Worm (Caenorhabditis elegans): Measurements from ENCODE around the gene ufm-1.

ufm-1 gene

DNA sequence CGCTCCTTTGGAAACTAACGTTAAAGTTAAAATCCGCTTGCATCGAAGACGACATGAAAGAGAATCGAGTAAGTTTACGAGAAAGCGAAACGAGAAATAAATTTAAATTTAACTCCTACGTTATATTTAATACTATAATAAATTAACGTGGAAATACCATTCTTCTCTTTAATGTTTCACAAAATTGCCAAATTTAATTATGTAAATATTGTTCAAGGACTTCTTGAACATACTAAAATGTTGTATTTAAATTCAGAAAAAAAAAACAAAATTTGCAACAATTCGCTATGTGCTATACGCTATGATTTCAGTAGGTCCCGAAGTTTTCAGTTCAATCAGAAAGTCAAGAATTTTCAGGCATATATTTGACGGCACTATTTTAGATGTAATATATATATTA, 38.1 kb downstream of the ufm-1 start, which contains the start of gene ZK688.10:
ZK688.10 (minus strand) TSS at position 101 of the 400 bp plus-strand sequence.
- no peak for TF ChIP-seq sup-37 (GFP tag; optimal IDR thresholded peaks at IDR 0.05)
- TF ChIP-seq ztf-4 (tag; optimal IDR thresholded peaks at IDR 0.05) = no peak
- TF ChIP-seq hlh-17 (GFP tag; optimal IDR thresholded peaks at IDR 0.05; ENCODE audit: borderline replicate concordance) = no peak
- no peak for TF ChIP-seq snpc-4 (tag; optimal IDR thresholded peaks at IDR 0.05)
- no peak for TF ChIP-seq nhr-19 (GFP tag; conservative IDR thresholded peaks at IDR 0.05)
- no peak for TF ChIP-seq nhr-11 (tag; optimal IDR thresholded peaks at IDR 0.05)
- no peak for TF ChIP-seq ets-5 (GFP tag; IDR thresholded peaks at IDR 0.05)
- no peak for TF ChIP-seq C16A3.4 (tag; optimal IDR thresholded peaks at IDR 0.05)
- no peak for TF ChIP-seq ztf-11 (tag; optimal IDR thresholded peaks at IDR 0.05)

DNA sequence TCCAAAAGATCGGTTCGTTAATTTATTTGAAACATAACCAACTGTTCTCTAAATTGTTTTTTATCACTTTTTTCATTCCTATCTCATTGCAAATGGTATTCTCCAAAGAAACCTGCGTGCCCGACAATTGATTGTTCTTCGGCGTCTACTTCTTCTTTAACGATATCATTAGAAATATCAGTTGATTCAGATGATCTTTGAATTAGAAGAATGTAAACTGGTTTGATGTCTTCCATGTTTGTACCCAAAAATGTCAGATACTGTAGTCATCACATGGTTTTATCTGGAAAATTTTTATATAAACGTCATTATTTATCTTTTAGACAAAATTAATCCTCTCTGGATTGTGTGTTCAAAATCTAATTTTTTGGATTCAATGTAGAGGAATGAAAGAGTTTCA, 39.0 kb downstream of the ufm-1 start:
- TF ChIP-seq ceh-63 (GFP tag; optimal IDR thresholded peaks at IDR 0.05) (no peak), nhr-12 (tag; optimal IDR thresholded peaks at IDR 0.05) (no peak), jun-1 (tag; optimal IDR thresholded peaks at IDR 0.05) (no peak), egl-27 (tag; optimal IDR thresholded peaks at IDR 0.05) (no peak), aha-1 (tag; optimal IDR thresholded peaks at IDR 0.05) (no peak), efl-1 (optimal IDR thresholded peaks at IDR 0.05) (no peak), efl-1 (GFP tag; optimal IDR thresholded peaks at IDR 0.05 in 1 of 2) (peak in 1 of 2 experiments; percentile 87), nhr-20 (tag; optimal IDR thresholded peaks at IDR 0.05) (peak; percentile 81), ztf-4 (tag; optimal IDR thresholded peaks at IDR 0.05) (no peak), lin-14 (GFP tag; optimal IDR thresholded peaks at IDR 0.05) (peak; percentile 57), elt-3 (tag; optimal IDR thresholded peaks at IDR 0.05) (peak in 5 of 6 experiments; percentile 27 to 85 (median 48)), irx-1 (tag; optimal IDR thresholded peaks at IDR 0.05) (no peak), dpl-1 (GFP tag; optimal IDR thresholded peaks at IDR 0.05) (peak in 1 of 3 experiments; percentile 9), nhr-11 (tag; optimal IDR thresholded peaks at IDR 0.05) (no peak), lin-35 (GFP tag; optimal IDR thresholded peaks at IDR 0.05) (peak in 1 of 2 experiments; percentile 49), F16B12.6 (tag; optimal IDR thresholded peaks at IDR 0.05) (no peak), snu-23 (GFP tag; optimal IDR thresholded peaks at IDR 0.05) (peak; percentile 58), C34B4.2 (tag; optimal IDR thresholded peaks at IDR 0.05) (no peak), tbx-2 (tag; optimal IDR thresholded peaks at IDR 0.05) (peak; percentile 62), ceh-90 (tag; optimal IDR thresholded peaks at IDR 0.05) (no peak), ceh-8 (GFP tag; optimal IDR thresholded peaks at IDR 0.05) (no peak), nhr-76 (tag; optimal IDR thresholded peaks at IDR 0.05) (no peak), hlh-17 (GFP tag; optimal IDR thresholded peaks at IDR 0.05; ENCODE audit: borderline replicate concordance) (no peak), mab-9 (GFP tag; IDR thresholded peaks at IDR 0.05) (no peak), swsn-7 (tag; optimal IDR thresholded peaks at IDR 0.05) (no peak), aly-2 (tag; optimal IDR thresholded peaks at IDR 0.05) (no peak), nhr-90 (tag; optimal IDR thresholded peaks at IDR 0.05; ENCODE audit: poor library complexity) (peak; percentile 71), C16A3.4 (tag; optimal IDR thresholded peaks at IDR 0.05) (peak; percentile 22), nhr-19 (GFP tag; conservative IDR thresholded peaks at IDR 0.05) (peak; percentile 80), grh-1 (GFP tag; IDR thresholded peaks at IDR 0.05) (peak; percentile 83), mdl-1 (tag; optimal IDR thresholded peaks at IDR 0.05) (no peak), ama-1 (optimal IDR thresholded peaks at IDR 0.05) (no peak), lin-15B (tag; optimal IDR thresholded peaks at IDR 0.05) (no peak), pax-3 (tag; optimal IDR thresholded peaks at IDR 0.05) (no peak), elt-2 (tag; optimal IDR thresholded peaks at IDR 0.05) (no peak), hlh-4 (tag; optimal IDR thresholded peaks at IDR 0.05) (no peak), ceh-82 (tag; optimal IDR thresholded peaks at IDR 0.05) (no peak), egl-13 (tag; optimal IDR thresholded peaks at IDR 0.05) (no peak), isw-1 (GFP tag; IDR thresholded peaks at IDR 0.05) (no peak), nhr-47 (tag; optimal IDR thresholded peaks at IDR 0.05) (peak; percentile 36), nhr-237 (tag; optimal IDR thresholded peaks at IDR 0.05) (peak; percentile 1), nhr-85 (tag) (peak; percentile 95), blmp-1 (tag; optimal IDR thresholded peaks at IDR 0.05) (peak; percentile 55), dsc-1 (tag; optimal IDR thresholded peaks at IDR 0.05) (no peak), lsy-2 (tag; optimal IDR thresholded peaks at IDR 0.05) (peak; percentile 25 to 88), nhr-71 (tag; optimal IDR thresholded peaks at IDR 0.05) (peak; percentile 75), nhr-84 (tag; optimal IDR thresholded peaks at IDR 0.05) (no peak)

Data from whole organism, L1 larva.